Worm (Caenorhabditis elegans) whole organism, L3 larva: Measurements from ENCODE around the gene rpl-11.1.
A peak's percentile ranks its signal among the peaks of the same experiment; 100 is the strongest.

Experiments
- ama-1 ChIP-seq: fragments of 150-350 bp; optimal IDR thresholded peaks from 2 replicates; lab custom pipeline; 2018
- ceh-16 ChIP-seq: sonication (generic microtip); optimal IDR thresholded peaks from 2 replicates; lab custom pipeline; 2017; ENCODE audit warnings: missing biosample characterization, missing genetic modification characterization
- ceh-28 ChIP-seq: fragments of 150-350 bp; optimal IDR thresholded peaks from 2 replicates; lab custom pipeline; 2014; ENCODE audit warnings: missing biosample characterization, missing genetic modification reagents, missing genetic modification characterization
- ceh-9 ChIP-seq: sonication (generic microtip); optimal IDR thresholded peaks from 2 replicates; lab custom pipeline; 2018; ENCODE audit warnings: missing biosample characterization, missing genetic modification characterization
- daf-12 ChIP-seq: fragments of 150-350 bp; optimal IDR thresholded peaks from 2 replicates; lab custom pipeline; 2014; ENCODE audit warnings: missing biosample characterization, missing genetic modification reagents, missing genetic modification characterization
- egl-5 ChIP-seq: fragments of 150-350 bp; optimal IDR thresholded peaks from 2 replicates; lab custom pipeline; 2017; ENCODE audit warnings: missing biosample characterization, missing genetic modification reagents, missing genetic modification characterization, inconsistent platforms
- elt-2 ChIP-seq: sonication (generic microtip); optimal IDR thresholded peaks from 2 replicates; lab custom pipeline; 2016; ENCODE audit warnings: missing genetic modification reagents, mild to moderate bottlenecking, missing genetic modification characterization, missing compliant biosample characterization
- eor-1 ChIP-seq, 2 experiments: fragments of 150-350 bp; optimal IDR thresholded peaks; 2 replicates each; lab custom pipeline; 2014 to 2018; ENCODE audit warnings: missing biosample characterization in 2 of 2, missing genetic modification characterization in 2 of 2
- fkh-10 ChIP-seq: sonication (generic microtip); optimal IDR thresholded peaks from 2 replicates; lab custom pipeline; 2017; ENCODE audit warnings: missing biosample characterization, missing genetic modification reagents, missing genetic modification characterization
- fkh-2 ChIP-seq: fragments of 150-350 bp; optimal IDR thresholded peaks from 2 replicates; lab custom pipeline; 2014; ENCODE audit warnings: missing biosample characterization, missing genetic modification reagents, missing genetic modification characterization
- fos-1 ChIP-seq: fragments of 150-350 bp; optimal IDR thresholded peaks from 2 replicates; lab custom pipeline; 2014; ENCODE audit warnings: missing biosample characterization, missing genetic modification characterization
- hmg-11 ChIP-seq: sonication (generic microtip); optimal IDR thresholded peaks from 2 replicates; lab custom pipeline; 2016; ENCODE audit warnings: missing genetic modification characterization, missing compliant biosample characterization
- lin-15B ChIP-seq: fragments of 150-350 bp; optimal IDR thresholded peaks from 2 replicates; lab custom pipeline; 2014; ENCODE audit warnings: missing biosample characterization, missing genetic modification characterization
- lin-39 ChIP-seq: fragments of 150-350 bp; optimal IDR thresholded peaks from 2 replicates; lab custom pipeline; 2018; ENCODE audit warnings: missing biosample characterization, missing genetic modification reagents, missing genetic modification characterization
- mdl-1 ChIP-seq: fragments of 150-350 bp; optimal IDR thresholded peaks from 2 replicates; lab custom pipeline; 2014; ENCODE audit warnings: missing biosample characterization, missing genetic modification characterization
- mml-1 ChIP-seq: fragments of 150-350 bp; sonication (generic microtip); optimal IDR thresholded peaks from 3 replicates; lab custom pipeline; 2014; ENCODE audit warnings: missing biosample characterization, missing genetic modification characterization
- nfya-1 ChIP-seq: sonication (generic microtip); optimal IDR thresholded peaks from 2 replicates; lab custom pipeline; 2017; ENCODE audit warnings: missing genetic modification characterization, mild to moderate bottlenecking, missing compliant biosample characterization, antibody characterized with exemption, moderate library complexity; ENCODE audit not compliant: insufficient read depth
- nhr-11 ChIP-seq: fragments of 150-350 bp; optimal IDR thresholded peaks from 2 replicates; lab custom pipeline; 2014; ENCODE audit warnings: missing biosample characterization, missing genetic modification characterization
- nhr-12 ChIP-seq: fragments of 150-350 bp; optimal IDR thresholded peaks from 2 replicates; lab custom pipeline; 2014; ENCODE audit warnings: missing biosample characterization, missing genetic modification characterization
- nhr-23 ChIP-seq: fragments of 150-350 bp; optimal IDR thresholded peaks from 2 replicates; lab custom pipeline; 2014; ENCODE audit warnings: missing biosample characterization, missing genetic modification reagents, missing genetic modification characterization
- nhr-25 ChIP-seq: sonication (generic microtip); optimal IDR thresholded peaks from 2 replicates; lab custom pipeline; 2017; ENCODE audit warnings: missing biosample characterization, missing genetic modification characterization
- nhr-28 ChIP-seq: fragments of 150-350 bp; optimal IDR thresholded peaks from 2 replicates; lab custom pipeline; 2014; ENCODE audit warnings: missing biosample characterization, missing genetic modification characterization
- nhr-43 ChIP-seq: sonication (generic microtip); optimal IDR thresholded peaks from 2 replicates; lab custom pipeline; 2016; ENCODE audit warnings: mild to moderate bottlenecking, missing genetic modification characterization, missing compliant biosample characterization; ENCODE audit not compliant: poor library complexity, severe bottlenecking
- nhr-67 ChIP-seq: fragments of 150-350 bp; optimal IDR thresholded peaks from 2 replicates; lab custom pipeline; 2014; ENCODE audit warnings: missing biosample characterization, missing genetic modification characterization
- nhr-76 ChIP-seq: fragments of 150-350 bp; sonication (generic microtip); optimal IDR thresholded peaks from 5 replicates; lab custom pipeline; 2014; ENCODE audit warnings: missing biosample characterization, missing genetic modification characterization
- nhr-77 ChIP-seq: fragments of 150-350 bp; optimal IDR thresholded peaks from 2 replicates; lab custom pipeline; 2014; ENCODE audit warnings: missing biosample characterization, missing genetic modification characterization
- pha-4 ChIP-seq: fragments of 150-350 bp; optimal IDR thresholded peaks from 2 replicates; lab custom pipeline; 2014; ENCODE audit warnings: missing biosample characterization, missing genetic modification reagents, missing genetic modification characterization
- pqm-1 ChIP-seq: fragments of 150-350 bp; optimal IDR thresholded peaks from 2 replicates; lab custom pipeline; 2017; ENCODE audit warnings: missing biosample characterization, missing genetic modification characterization, inconsistent platforms
- sea-2 ChIP-seq: fragments of 150-350 bp; sonication (generic microtip); optimal IDR thresholded peaks from 4 replicates; lab custom pipeline; 2014; ENCODE audit warnings: missing biosample characterization, missing genetic modification reagents, missing genetic modification characterization
- snpc-4 ChIP-seq: fragments of 150-350 bp; optimal IDR thresholded peaks from 2 replicates; lab custom pipeline; 2014; ENCODE audit warnings: missing biosample characterization, missing genetic modification characterization
- tbx-2 ChIP-seq: sonication (generic microtip); optimal IDR thresholded peaks from 2 replicates; lab custom pipeline; 2016; ENCODE audit warnings: mild to moderate bottlenecking, missing genetic modification characterization, missing compliant biosample characterization
- unc-39 ChIP-seq: sonication (generic microtip); optimal IDR thresholded peaks from 4 replicates; lab custom pipeline; 2017; ENCODE audit warnings: missing biosample characterization, missing genetic modification characterization
- unc-62 ChIP-seq: fragments of 150-350 bp; sonication (generic microtip); optimal IDR thresholded peaks from 4 replicates; lab custom pipeline; 2014; ENCODE audit warnings: missing biosample characterization, missing genetic modification reagents, missing genetic modification characterization
- zag-1 ChIP-seq: fragments of 150-350 bp; optimal IDR thresholded peaks from 2 replicates; lab custom pipeline; 2014; ENCODE audit warnings: missing biosample characterization, missing genetic modification characterization

The rpl-11.1 gene

ce11 chrV:3583622-3584021 is 2.2 kb downstream of the rpl-11.1 start:
- TF ChIP-seq lin-39 (tag; lab: Kevin White, UChicago) (no peak), lin-15B (tag; lab: Kevin White, UChicago) (no peak), mml-1 (no peak), nhr-67 (tag; lab: Kevin White, UChicago) (no peak), nfya-1 (tag; lab: Kevin White, UChicago) (no peak), nhr-11 (tag; lab: Kevin White, UChicago) (no peak), nhr-23 (no peak), pqm-1 (tag; lab: Kevin White, UChicago) (no peak), unc-39 (tag; lab: Kevin White, UChicago) (no peak), nhr-76 (tag; lab: Kevin White, UChicago) (no peak), fkh-2 (no peak), nhr-25 (no peak)

ce11 chrV:3582671-3583070 is 3.2 kb downstream of the rpl-11.1 start:
- TF ChIP-seq pqm-1 (tag; lab: Kevin White, UChicago) (no peak), nhr-76 (tag; lab: Kevin White, UChicago) (no peak), hmg-11 (tag; lab: Kevin White, UChicago) (no peak), mml-1 (no peak), fkh-10 (GFP tag; lab: Kevin White, UChicago) (no peak), nhr-43 (tag; lab: Kevin White, UChicago) (no peak), nhr-23 (no peak), eor-1 (tag; optimal IDR thresholded peaks at IDR 0.05; lab: Kevin White, UChicago) (no peak)

ce11 chrV:3582086-3582485 is 3.8 kb downstream of the rpl-11.1 start:
- TF ChIP-seq elt-2 = peak; percentile 6
- TF ChIP-seq eor-1 (tag; optimal IDR thresholded peaks at IDR 0.05; lab: Kevin White, UChicago) = no peak
- peak; percentile 60 for TF ChIP-seq nhr-43 (tag; lab: Kevin White, UChicago)
- TF ChIP-seq hmg-11 (tag; lab: Kevin White, UChicago) = no peak
- peak; percentile 34 for TF ChIP-seq nfya-1 (tag; lab: Kevin White, UChicago)

- TF ChIP-seq nhr-77 (no peak), zag-1 (no peak), daf-12 (tag; lab: Kevin White, UChicago) (no peak), nhr-11 (tag; lab: Kevin White, UChicago) (no peak)
These were observed 4.2 kb downstream of the rpl-11.1 start for ce11 chrV:3581643-3582042.

ce11 chrV:3581034-3581433 is 4.8 kb downstream of the rpl-11.1 start:
- TF ChIP-seq pha-4 (tag; lab: Kevin White, UChicago) (peak; percentile 66), ceh-28 (tag; lab: Kevin White, UChicago) (no peak)

- peak; percentile 60 for TF ChIP-seq pqm-1 (tag; lab: Kevin White, UChicago)
- no peak for TF ChIP-seq ceh-9 (tag; lab: Kevin White, UChicago)
- TF ChIP-seq zag-1 = no peak
- peak; percentile 76 for TF ChIP-seq elt-2
- TF ChIP-seq pha-4 (tag; lab: Kevin White, UChicago) = peak; percentile 2
- no peak for TF ChIP-seq tbx-2 (tag; lab: Kevin White, UChicago)
- TF ChIP-seq, all 47 proteins: peak for 3
These were observed 5.5 kb downstream of the rpl-11.1 start for ce11 chrV:3580385-3580784.

- TF ChIP-seq pqm-1 (tag; lab: Kevin White, UChicago) = no peak
- TF ChIP-seq nhr-23 = peak; percentile 50
- peak; percentile 13 for TF ChIP-seq snpc-4 (tag; lab: Kevin White, UChicago)
- TF ChIP-seq nhr-12 = no peak
- TF ChIP-seq nhr-43 (tag; lab: Kevin White, UChicago) = peak; percentile 26
- no peak for TF ChIP-seq nhr-28 (tag; lab: Kevin White, UChicago)
- TF ChIP-seq pha-4 (tag; lab: Kevin White, UChicago) = peak; percentile 63
- TF ChIP-seq ceh-16 = no peak
- no peak for TF ChIP-seq fos-1 (tag; lab: Kevin White, UChicago)
- no peak for TF ChIP-seq fkh-2
- TF ChIP-seq mdl-1 (tag; lab: Kevin White, UChicago) = peak; percentile 25
- TF ChIP-seq unc-62 (GFP tag; lab: Kevin White, UChicago) = no peak
- no peak for TF ChIP-seq unc-39 (tag; lab: Kevin White, UChicago)
- peak; percentile 45 for TF ChIP-seq ama-1
- no peak for TF ChIP-seq nhr-76 (tag; lab: Kevin White, UChicago)
- no peak for TF ChIP-seq sea-2
- no peak for TF ChIP-seq nhr-67 (tag; lab: Kevin White, UChicago)
- no peak for TF ChIP-seq egl-5 (tag; lab: Kevin White, UChicago)
- TF ChIP-seq hmg-11 (tag; lab: Kevin White, UChicago) = peak; percentile 74
- peak; percentile 37 for TF ChIP-seq elt-2
- TF ChIP-seq nfya-1 (tag; lab: Kevin White, UChicago) = peak; percentile 60
- peak; percentile 36 for TF ChIP-seq lin-39 (tag; lab: Kevin White, UChicago)
- peak; percentile 97 for TF ChIP-seq lin-15B (tag; lab: Kevin White, UChicago)
- TF ChIP-seq daf-12 (tag; lab: Kevin White, UChicago) = no peak
- TF ChIP-seq, all 47 proteins: peak for 11
These were observed 6.1 kb downstream of the rpl-11.1 start for ce11 chrV:3579795-3580194.
